Worm (Caenorhabditis elegans): Measurements from ENCODE around the gene npr-28.

ce11 chrX:8346248-8346647 is 4.6 kb downstream of the npr-28 start, which contains the start of gene drd-5:
- no peak for TF ChIP-seq lin-13 (tag; optimal IDR thresholded peaks at IDR 0.05)
- TF ChIP-seq unc-39 (tag; optimal IDR thresholded peaks at IDR 0.05) = no peak
- no peak for TF ChIP-seq cnd-1 (tag; optimal IDR thresholded peaks at IDR 0.05)
- no peak for TF ChIP-seq hlh-1 (tag; optimal IDR thresholded peaks at IDR 0.05)
- no peak for TF ChIP-seq nhr-28 (tag; optimal IDR thresholded peaks at IDR 0.05)
- no peak for TF ChIP-seq lsy-2 (tag; optimal IDR thresholded peaks at IDR 0.05)
- no peak for TF ChIP-seq mls-2 (tag; optimal IDR thresholded peaks at IDR 0.05)
- no peak for TF ChIP-seq snpc-4 (tag; optimal IDR thresholded peaks at IDR 0.05)
- TF ChIP-seq unc-62 (GFP tag; optimal IDR thresholded peaks at IDR 0.05) = no peak
- TF ChIP-seq elt-3 (tag; optimal IDR thresholded peaks at IDR 0.05) = no peak
- no peak for TF ChIP-seq flh-1 (GFP tag; optimal IDR thresholded peaks at IDR 0.05)
- TF ChIP-seq nhr-12 (tag; optimal IDR thresholded peaks at IDR 0.05) = no peak
- no peak for TF ChIP-seq blmp-1 (tag; optimal IDR thresholded peaks at IDR 0.05)
